Fruit fly (Drosophila melanogaster): Measurements from ENCODE around the gene CG33296.

Gene CG33296

dm6 chr2L:7719387-7719786 lies 2.9 kb upstream of the CG33296 start, which contains the start of gene CG13793:
TSS of gene CG13793 (minus strand) at chr2L:7719487.
- TF ChIP-seq Spps (tag; optimal IDR thresholded peaks at IDR 0.05), result no peak
- no peak for TF ChIP-seq pnt (GFP tag; optimal IDR thresholded peaks at IDR 0.05)
- no peak for TF ChIP-seq MBD-R2 (GFP tag; IDR thresholded peaks at IDR 0.05)
- no peak for TF ChIP-seq CG17912 (GFP tag; optimal IDR thresholded peaks at IDR 0.05)
- no peak for TF ChIP-seq bigmax (GFP tag; optimal IDR thresholded peaks at IDR 0.05)
- no peak for TF ChIP-seq Dip2 (GFP tag; IDR thresholded peaks at IDR 0.05)
- no peak for TF ChIP-seq CG16779 (GFP tag; IDR thresholded peaks at IDR 0.05)
- no peak for TF ChIP-seq Elba2 (GFP tag; optimal IDR thresholded peaks at IDR 0.05)
- TF ChIP-seq pita (GFP tag; optimal IDR thresholded peaks at IDR 0.05), result no peak
- TF ChIP-seq Fer1 (GFP tag; optimal IDR thresholded peaks at IDR 0.05), result no peak
- no peak for TF ChIP-seq inv (GFP tag; IDR thresholded peaks at IDR 0.05; ENCODE audit: partially characterized antibody)
- no peak for TF ChIP-seq CG17568 (GFP tag; optimal IDR thresholded peaks at IDR 0.05)
- no peak for TF ChIP-seq nerfin-1 (tag; optimal IDR thresholded peaks at IDR 0.05)

dm6 chr2L:7711034-7711685 lies 5.3 kb downstream of the CG33296 start:
- TF ChIP-seq CG10654 (GFP tag; optimal IDR thresholded peaks at IDR 0.05) (no peak), kah (GFP tag; optimal IDR thresholded peaks at IDR 0.05) (peak; percentile 84), sr (GFP tag; IDR thresholded peaks at IDR 0.05) (peak; percentile 77; the same call in 2 of the 3 replicates), CG2199 (GFP tag; IDR thresholded peaks at IDR 0.05) (no peak), zen2 (GFP tag; IDR thresholded peaks at IDR 0.05; ENCODE audit: partially characterized antibody) (0 out of 3 replicates have a peak, but pooled peaks have one; percentile 27), HLH4C (GFP tag; IDR thresholded peaks at IDR 0.05; ENCODE audit: partially characterized antibody) (no peak), ttk (GFP tag; IDR thresholded peaks at IDR 0.05) (no peak), CG31441 (GFP tag; IDR thresholded peaks at IDR 0.05) (no peak), CG14710 (tag; optimal IDR thresholded peaks at IDR 0.05) (no peak), CG4328 (GFP tag; optimal IDR thresholded peaks at IDR 0.05) (no peak), CG14441 (GFP tag; IDR thresholded peaks at IDR 0.05) (no peak), CG2116 (GFP tag; optimal IDR thresholded peaks at IDR 0.05) (no peak), stwl (tag; optimal IDR thresholded peaks at IDR 0.05) (no peak), E2f2 (GFP tag; IDR thresholded peaks at IDR 0.05) (no peak), CG10462 (GFP tag; optimal IDR thresholded peaks at IDR 0.05) (no peak), CG1024 (GFP tag; IDR thresholded peaks at IDR 0.05) (no peak), Hmx (GFP tag; optimal IDR thresholded peaks at IDR 0.05) (no peak), CG8290 (GFP tag; optimal IDR thresholded peaks at IDR 0.05) (no peak), CG8290 (tag; optimal IDR thresholded peaks at IDR 0.05) (no peak), sc (optimal IDR thresholded peaks at IDR 0.05) (no peak), sc (GFP tag; optimal IDR thresholded peaks at IDR 0.05) (no peak), nau (GFP tag; optimal IDR thresholded peaks at IDR 0.05) (peak; percentile 70), Hey (tag; optimal IDR thresholded peaks at IDR 0.05) (no peak), z (GFP tag; IDR thresholded peaks at IDR 0.05) (peak; percentile 93), jumu (GFP tag; optimal IDR thresholded peaks at IDR 0.05) (no peak), Lim3 (GFP tag; IDR thresholded peaks at IDR 0.05) (no peak), maf-S (GFP tag; optimal IDR thresholded peaks at IDR 0.05) (no peak), Poxn (GFP tag; IDR thresholded peaks at IDR 0.05) (no peak), pzg (GFP tag; optimal IDR thresholded peaks at IDR 0.05) (no peak), CG6813 (GFP tag; optimal IDR thresholded peaks at IDR 0.05) (no peak), lov (optimal IDR thresholded peaks at IDR 0.05) (no peak), lov (GFP tag; IDR thresholded peaks at IDR 0.05) (no peak), Dll (GFP tag; IDR thresholded peaks at IDR 0.05; ENCODE audit: partially characterized antibody) (no peak), CG17802 (tag; optimal IDR thresholded peaks at IDR 0.05) (no peak), bbx (GFP tag; IDR thresholded peaks at IDR 0.05; ENCODE audit: partially characterized antibody) (no peak), CG15696 (tag; optimal IDR thresholded peaks at IDR 0.05) (no peak), wek (GFP tag; optimal IDR thresholded peaks at IDR 0.05) (no peak), HHEX (GFP tag; optimal IDR thresholded peaks at IDR 0.05) (no peak)
